Worm (Caenorhabditis elegans): Measurements from ENCODE around the gene F10B5.2.

Gene F10B5.2

DNA sequence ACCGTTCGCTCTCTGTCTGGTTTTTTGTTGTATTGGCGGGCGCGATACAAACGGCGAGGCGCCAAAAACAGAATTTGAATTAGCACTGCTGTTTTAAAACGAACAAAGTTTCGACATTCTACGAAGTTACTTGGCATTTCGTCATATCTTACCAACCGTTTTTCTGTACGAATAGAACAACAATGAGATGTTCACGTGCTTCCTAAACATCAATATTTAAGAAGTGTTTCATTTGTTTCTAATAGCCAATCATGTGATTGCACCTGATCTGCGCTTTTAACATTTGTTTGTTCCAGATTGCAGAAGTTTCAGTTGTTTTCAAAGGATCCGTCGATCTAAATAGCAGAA is 15.5 kb upstream of the F10B5.2 start:
- no peak for TF ChIP-seq unc-130 (GFP tag; optimal IDR thresholded peaks at IDR 0.05)
- TF ChIP-seq mep-1 (tag; optimal IDR thresholded peaks at IDR 0.05), result peak; percentile 56
- peak; percentile 40 for TF ChIP-seq hlh-30 (tag; optimal IDR thresholded peaks at IDR 0.05; ENCODE audit: insufficient read depth)

DNA sequence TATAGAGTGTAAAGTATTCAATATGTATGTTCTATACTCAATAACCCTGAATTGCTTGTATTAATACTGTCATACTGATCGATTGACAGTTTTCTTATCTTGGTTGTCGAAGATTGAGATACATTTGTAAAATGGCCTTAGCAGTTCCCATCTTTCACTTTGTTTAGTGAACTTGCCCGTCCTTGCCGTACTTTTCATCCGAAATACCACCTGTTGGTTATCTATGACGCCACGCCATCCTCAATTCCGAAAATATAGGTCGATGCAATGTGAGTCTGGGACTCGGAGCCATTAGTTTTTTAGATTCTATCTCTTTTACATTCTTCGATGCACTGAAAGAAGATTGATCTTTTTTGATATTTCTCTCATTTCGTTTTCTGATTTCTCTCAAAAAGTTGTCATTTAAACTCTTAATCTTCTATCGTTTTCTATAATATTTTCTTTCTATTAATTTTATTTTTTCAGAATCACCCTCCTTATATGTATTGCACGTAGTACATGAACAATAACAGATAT is 15.0 kb upstream of the F10B5.2 start, which contains the start of gene ulp-4:
Gene ulp-4 (plus strand): TSS at position 466 of the 516 bp plus-strand sequence.
- TF ChIP-seq tra-1 (GFP tag; IDR thresholded peaks at IDR 0.05) (peak; percentile 40; the same call in 1 of the 2 replicates), aha-1 (tag) (peak; percentile 70), dve-1 (tag; optimal IDR thresholded peaks at IDR 0.05; ENCODE audit: insufficient read depth) (peak; percentile 26), dmd-8 (GFP tag; IDR thresholded peaks at IDR 0.05) (no peak), nhr-25 (tag; optimal IDR thresholded peaks at IDR 0.05; ENCODE audit: borderline replicate concordance, insufficient read depth) (peak; percentile 30), ceh-44 (GFP tag; IDR thresholded peaks at IDR 0.05) (no peak), mdt-29 (GFP tag; IDR thresholded peaks at IDR 0.05) (no peak), aly-2 (tag; optimal IDR thresholded peaks at IDR 0.05) (no peak), egl-43 (GFP tag; IDR thresholded peaks at IDR 0.05) (no peak), nhr-102 (tag; optimal IDR thresholded peaks at IDR 0.05) (no peak), nhr-11 (tag; optimal IDR thresholded peaks at IDR 0.05) (no peak), unc-62 (GFP tag; optimal IDR thresholded peaks at IDR 0.05 in 1 of 2) (peak in 1 of 2 experiments; percentile 73), unc-62 (tag; optimal IDR thresholded peaks at IDR 0.05) (no peak), lsy-2 (tag; optimal IDR thresholded peaks at IDR 0.05) (peak in 1 of 2 experiments; percentile 19), ztf-7 (tag; optimal IDR thresholded peaks at IDR 0.05) (no peak), attf-4 (tag; optimal IDR thresholded peaks at IDR 0.05) (no peak), nhr-77 (tag; optimal IDR thresholded peaks at IDR 0.05) (no peak), mes-2 (tag; optimal IDR thresholded peaks at IDR 0.05; ENCODE audit: poor library complexity, severe bottlenecking) (peak; percentile 30), hlh-30 (tag; optimal IDR thresholded peaks at IDR 0.05; ENCODE audit: insufficient read depth) (no peak), dmd-6 (GFP tag; IDR thresholded peaks at IDR 0.05) (peak; percentile 46; the same call in 1 of the 2 replicates), hlh-11 (tag; optimal IDR thresholded peaks at IDR 0.05) (peak; percentile 18), daf-16 (GFP tag; optimal IDR thresholded peaks at IDR 0.05) (peak in 1 of 2 experiments; percentile 10), daf-16 (tag; optimal IDR thresholded peaks at IDR 0.05) (no peak)

DNA sequence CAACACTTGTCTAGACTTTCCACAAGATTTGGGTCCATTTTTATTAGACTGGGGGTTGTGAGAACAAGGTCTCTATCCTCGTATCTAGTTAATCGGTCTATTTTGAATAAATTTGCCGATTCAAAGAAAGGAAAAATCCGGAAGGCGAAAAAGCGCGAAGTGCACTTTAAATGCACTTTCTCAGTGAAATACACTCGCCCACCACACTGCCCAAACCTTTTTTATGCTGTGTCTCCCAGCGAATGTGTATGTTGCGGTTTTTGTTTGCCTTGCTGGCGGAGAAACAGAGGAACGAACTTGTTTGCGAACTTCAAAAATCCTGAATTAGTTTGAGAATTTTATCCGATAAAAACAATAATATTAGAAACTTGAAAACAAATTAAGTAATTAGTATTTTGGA is 13.8 kb upstream of the F10B5.2 start:
- TF ChIP-seq mes-2 (tag; optimal IDR thresholded peaks at IDR 0.05; ENCODE audit: poor library complexity, severe bottlenecking), result peak; percentile 44
- TF ChIP-seq mep-1 (tag; optimal IDR thresholded peaks at IDR 0.05), result peak; percentile 20
- TF ChIP-seq unc-39 (tag; optimal IDR thresholded peaks at IDR 0.05), result no peak
- peak; percentile 9 for TF ChIP-seq ama-1 (optimal IDR thresholded peaks at IDR 0.05)
- TF ChIP-seq saeg-2 (GFP tag; IDR thresholded peaks at IDR 0.05), result peak; percentile 12; the same call in 1 of the 2 replicates

DNA sequence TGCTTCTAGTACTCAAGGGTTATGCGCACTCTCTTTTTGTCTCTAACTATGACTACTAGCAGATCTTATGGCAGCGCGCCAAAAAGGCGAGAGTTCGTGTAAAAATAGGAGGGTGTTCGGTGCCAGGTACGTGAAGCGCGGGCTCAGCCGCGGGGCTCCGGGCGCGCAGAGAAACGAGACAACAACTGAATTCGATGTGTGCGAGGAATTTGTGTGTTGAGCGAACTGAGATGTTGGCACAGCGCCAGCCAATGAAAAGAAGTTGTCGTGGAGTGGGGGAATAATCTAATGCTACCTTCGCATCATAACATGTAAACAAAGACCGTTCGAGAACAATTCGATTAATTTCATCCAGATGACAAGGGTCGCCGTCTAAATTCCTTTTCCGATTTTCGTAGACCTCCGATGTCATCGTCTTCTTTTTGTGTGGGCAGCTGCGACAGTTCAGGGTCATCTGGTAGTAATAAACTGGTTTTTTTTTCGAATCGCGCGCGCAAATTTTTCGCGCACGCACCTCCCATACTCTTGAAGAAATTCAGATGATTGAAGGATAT is 13.1 kb upstream of the F10B5.2 start:
- TF ChIP-seq F44E2.7 (GFP tag; IDR thresholded peaks at IDR 0.05) (no peak), mep-1 (tag; optimal IDR thresholded peaks at IDR 0.05) (peak; percentile 25), fos-1 (tag; optimal IDR thresholded peaks at IDR 0.05) (no peak), duxl-1 (tag; optimal IDR thresholded peaks at IDR 0.05; ENCODE audit: poor library complexity) (no peak), nhr-28 (tag; optimal IDR thresholded peaks at IDR 0.05) (no peak), dpl-1 (GFP tag; optimal IDR thresholded peaks at IDR 0.05) (no peak), F10B5.3 (tag; optimal IDR thresholded peaks at IDR 0.05) (no peak), mxl-2 (GFP tag; conservative IDR thresholded peaks at IDR 0.05) (0 out of 2 replicates have a peak, but pooled peaks have one; percentile 15), nhr-76 (tag; optimal IDR thresholded peaks at IDR 0.05) (no peak), ztf-11 (tag; optimal IDR thresholded peaks at IDR 0.05) (no peak), egl-27 (tag; optimal IDR thresholded peaks at IDR 0.05) (no peak), hlh-11 (tag; optimal IDR thresholded peaks at IDR 0.05) (peak; percentile 49), dmd-6 (GFP tag; IDR thresholded peaks at IDR 0.05) (no peak), dmd-8 (GFP tag; IDR thresholded peaks at IDR 0.05) (no peak), zag-1 (tag; optimal IDR thresholded peaks at IDR 0.05) (no peak), nhr-111 (GFP tag; optimal IDR thresholded peaks at IDR 0.05) (no peak), snpc-4 (tag; optimal IDR thresholded peaks at IDR 0.05) (no peak), fkh-10 (GFP tag; optimal IDR thresholded peaks at IDR 0.05) (peak; percentile 67), lin-29 (GFP tag; IDR thresholded peaks at IDR 0.05) (no peak), R02D3.7 (tag; optimal IDR thresholded peaks at IDR 0.05) (no peak), nhr-10 (tag; optimal IDR thresholded peaks at IDR 0.05) (no peak), F49E8.2 (tag; optimal IDR thresholded peaks at IDR 0.05; ENCODE audit: borderline replicate concordance) (no peak), Y5F2A.4 (GFP tag; optimal IDR thresholded peaks at IDR 0.05) (no peak)

Data from whole organism, L4 larva.